Fruit fly (Drosophila melanogaster) whole organism, embryonic: Measurements from ENCODE around the gene MSBP.

Source experiments
- Atf3 ChIP-seq: fragments of 200-800 bp; sonication (Bioruptor generic); optimal IDR thresholded peaks from 3 replicates; lab custom pipeline; 2016; ENCODE audit warnings: missing biosample characterization, missing genetic modification characterization
- BEAF-32 ChIP-seq: fragments of 200-800 bp; sonication (Bioruptor generic); optimal IDR thresholded peaks from 3 replicates; lab custom pipeline; 2017; ENCODE audit warnings: missing biosample characterization, missing genetic modification characterization, mild to moderate bottlenecking, moderate library complexity, missing genetic modification reagents
- CG10431 ChIP-seq: fragments of 200-800 bp; sonication (Bioruptor generic); optimal IDR thresholded peaks from 3 replicates; lab custom pipeline; 2018; ENCODE audit warnings: missing biosample characterization, mild to moderate bottlenecking, missing genetic modification characterization
- CG10543 ChIP-seq: fragments of 200-800 bp; sonication (Bioruptor generic); optimal IDR thresholded peaks from 3 replicates; lab custom pipeline; 2017; ENCODE audit warnings: missing biosample characterization, mild to moderate bottlenecking, missing genetic modification characterization, moderate library complexity
- CG10979 ChIP-seq: fragments of 200-800 bp; sonication (Bioruptor generic); optimal IDR thresholded peaks from 2 replicates; lab custom pipeline; 2018; ENCODE audit warnings: missing biosample characterization, mild to moderate bottlenecking, missing genetic modification characterization, moderate library complexity
- CG11560 ChIP-seq: fragments of 200-800 bp; sonication (Bioruptor generic); IDR thresholded peaks from 3 replicates; pipeline ENCODE4 v1.3.6; 2022; ENCODE audit warnings: missing biosample characterization, missing genetic modification characterization
- CG12744 ChIP-seq: fragments of 200-800 bp; sonication (Bioruptor generic); optimal IDR thresholded peaks from 2 replicates; lab custom pipeline; 2016; ENCODE audit warnings: missing biosample characterization, missing genetic modification characterization
- CG13296 ChIP-seq: fragments of 200-800 bp; sonication (Bioruptor generic); optimal IDR thresholded peaks from 3 replicates; lab custom pipeline; 2018; ENCODE audit warnings: missing biosample characterization, mild to moderate bottlenecking, missing genetic modification characterization
- CG13424 ChIP-seq: fragments of 200-800 bp; sonication (Bioruptor generic); optimal IDR thresholded peaks from 2 replicates; lab custom pipeline; 2019; ENCODE audit warnings: missing biosample characterization, mild to moderate bottlenecking, missing genetic modification characterization, moderate library complexity
- CG14441 ChIP-seq: fragments of 200-800 bp; sonication (Bioruptor generic); IDR thresholded peaks from 2 replicates; pipeline ENCODE4 v1.3.6; 2022; ENCODE audit warnings: missing biosample characterization, missing genetic modification characterization
- CG15269 ChIP-seq: fragments of 200-800 bp; sonication (Bioruptor generic); optimal IDR thresholded peaks from 2 replicates; lab custom pipeline; 2018; ENCODE audit warnings: missing biosample characterization, mild to moderate bottlenecking, missing genetic modification characterization, moderate library complexity
- CG15601 ChIP-seq: fragments of 200-800 bp; sonication (Bioruptor generic); optimal IDR thresholded peaks from 3 replicates; lab custom pipeline; 2019; ENCODE audit warnings: missing biosample characterization, mild to moderate bottlenecking, missing genetic modification characterization, moderate library complexity
- CG17186 ChIP-seq: fragments of 200-800 bp; sonication (Bioruptor generic); optimal IDR thresholded peaks from 3 replicates; lab custom pipeline; 2017; ENCODE audit warnings: missing biosample characterization, missing genetic modification reagents, missing genetic modification characterization
- CG17361 ChIP-seq: fragments of 200-800 bp; sonication (Bioruptor generic); IDR thresholded peaks from 3 replicates; pipeline ENCODE4 v1.3.6; 2022; ENCODE audit warnings: missing biosample characterization, missing genetic modification characterization
- CG2678 ChIP-seq: fragments of 200-800 bp; sonication (Bioruptor generic); optimal IDR thresholded peaks from 3 replicates; lab custom pipeline; 2019; ENCODE audit warnings: missing biosample characterization, mild to moderate bottlenecking, missing genetic modification characterization, moderate library complexity
- CG33213 ChIP-seq: fragments of 200-800 bp; sonication (Bioruptor generic); optimal IDR thresholded peaks from 3 replicates; lab custom pipeline; 2016; ENCODE audit warnings: missing biosample characterization, missing genetic modification characterization
- CG5953 ChIP-seq: fragments of 200-800 bp; sonication (Bioruptor generic); IDR thresholded peaks from 2 replicates; pipeline ENCODE4 v1.3.6; 2022; ENCODE audit warnings: missing biosample characterization, missing genetic modification characterization
- CG6791 ChIP-seq: fragments of 200-800 bp; sonication (Bioruptor generic); IDR thresholded peaks from 3 replicates; pipeline ENCODE4 v1.3.6; 2022; ENCODE audit warnings: missing biosample characterization, missing genetic modification characterization; ENCODE audit not compliant: partially characterized antibody
- Dp ChIP-seq: fragments of 200-800 bp; sonication (Bioruptor generic); optimal IDR thresholded peaks from 2 replicates; lab custom pipeline; 2018; ENCODE audit warnings: missing biosample characterization, mild to moderate bottlenecking, missing genetic modification characterization, moderate library complexity
- Ets97D ChIP-seq: fragments of 200-800 bp; sonication (Bioruptor generic); optimal IDR thresholded peaks from 3 replicates; lab custom pipeline; 2016; ENCODE audit warnings: missing biosample characterization, missing genetic modification characterization
- Lhr ChIP-seq: fragments of 200-800 bp; sonication (Bioruptor generic); optimal IDR thresholded peaks from 3 replicates; lab custom pipeline; 2017; ENCODE audit warnings: mild to moderate bottlenecking, missing biosample characterization, missing genetic modification reagents, missing genetic modification characterization
- MBD-R2 ChIP-seq: fragments of 200-800 bp; sonication (Bioruptor generic); IDR thresholded peaks from 2 replicates; pipeline ENCODE4 v1.3.6; 2022; ENCODE audit warnings: missing biosample characterization, missing genetic modification characterization
- Med ChIP-seq: fragments of 200-800 bp; sonication (Bioruptor generic); peaks from one replicate; lab custom pipeline; 2016; ENCODE audit warnings: missing biosample characterization, missing genetic modification characterization, mild to moderate bottlenecking, inconsistent platforms, moderate library complexity
- Nf-YA ChIP-seq: fragments of 200-800 bp; sonication (Bioruptor generic); IDR thresholded peaks from 2 replicates; pipeline ENCODE4 v1.3.6; 2022; ENCODE audit warnings: missing biosample characterization, missing genetic modification characterization
- Stat92E ChIP-seq, 3 experiments: fragments of >200 bp in 2 of 3; fragments of 200-800 bp in 1 of 3; sonication (Bioruptor generic) in 1 of 3; optimal IDR thresholded peaks; 2 replicates each; lab custom pipeline; 2017 to 2019; ENCODE audit warnings: missing biosample characterization in 3 of 3, missing genetic modification characterization in 3 of 3, mild to moderate bottlenecking in 1 of 3, moderate library complexity in 1 of 3
- Trl ChIP-seq, 3 experiments: fragments of >200 bp in 2 of 3; fragments of 200-800 bp in 1 of 3; sonication (Bioruptor generic) in 1 of 3; optimal IDR thresholded peaks; 2 replicates in 1 of 3; 3 replicates in 2 of 3; lab custom pipeline; 2016 to 2017; ENCODE audit warnings: missing biosample characterization in 1 of 3, missing genetic modification characterization in 1 of 3
- al ChIP-seq: fragments of 200-800 bp; sonication (Bioruptor generic); IDR thresholded peaks from 2 replicates; pipeline ENCODE4 v1.3.6; 2022; ENCODE audit warnings: missing biosample characterization, missing genetic modification characterization
- bbx ChIP-seq: fragments of 200-800 bp; sonication (Bioruptor generic); IDR thresholded peaks from 2 replicates; pipeline ENCODE4 v1.3.6; 2022; ENCODE audit warnings: missing biosample characterization, missing genetic modification characterization; ENCODE audit not compliant: partially characterized antibody
- chif ChIP-seq, 2 experiments: fragments of 200-800 bp; sonication (Bioruptor generic); optimal IDR thresholded peaks; 3 replicates each; lab custom pipeline; 2016; ENCODE audit warnings: missing biosample characterization in 2 of 2, missing genetic modification characterization in 2 of 2
- ci ChIP-seq: fragments of 200-800 bp; sonication (Bioruptor generic); IDR thresholded peaks from 3 replicates; pipeline ENCODE4 v1.3.6; 2022; ENCODE audit warnings: missing biosample characterization, missing genetic modification characterization
- dimm ChIP-seq: fragments of 200-800 bp; sonication (Bioruptor generic); IDR thresholded peaks from 2 replicates; pipeline ENCODE4 v1.3.6; 2022; ENCODE audit warnings: missing biosample characterization, missing genetic modification characterization
- grn ChIP-seq: fragments of 200-800 bp; sonication (Bioruptor generic); optimal IDR thresholded peaks from 3 replicates; lab custom pipeline; 2017; ENCODE audit warnings: missing biosample characterization, missing genetic modification characterization
- gsb-n ChIP-seq: fragments of 200-800 bp; sonication (Bioruptor generic); optimal IDR thresholded peaks from 3 replicates; lab custom pipeline; 2018; ENCODE audit warnings: missing biosample characterization, mild to moderate bottlenecking, missing genetic modification characterization
- ind ChIP-seq: fragments of 200-800 bp; sonication (Bioruptor generic); optimal IDR thresholded peaks from 3 replicates; lab custom pipeline; 2016; ENCODE audit warnings: missing biosample characterization, missing genetic modification characterization
- jumu ChIP-seq: fragments of 200-800 bp; sonication (Bioruptor generic); optimal IDR thresholded peaks from 3 replicates; lab custom pipeline; 2016; ENCODE audit warnings: missing biosample characterization, missing genetic modification characterization
- knrl ChIP-seq: fragments of 200-800 bp; sonication (Bioruptor generic); IDR thresholded peaks from 3 replicates; pipeline ENCODE4 v1.3.6; 2022; ENCODE audit warnings: missing biosample characterization, missing genetic modification characterization; ENCODE audit not compliant: partially characterized antibody
- lab ChIP-seq: fragments of 200-800 bp; sonication (Bioruptor generic); optimal IDR thresholded peaks from 3 replicates; lab custom pipeline; 2017; ENCODE audit warnings: missing biosample characterization, missing genetic modification characterization, mild to moderate bottlenecking, moderate library complexity, missing genetic modification reagents
- mirr ChIP-seq: fragments of 200-800 bp; sonication (Bioruptor generic); optimal IDR thresholded peaks from 3 replicates; lab custom pipeline; 2018; ENCODE audit warnings: missing biosample characterization, mild to moderate bottlenecking, missing genetic modification characterization
- nerfin-2 ChIP-seq: fragments of 200-800 bp; sonication (Bioruptor generic); IDR thresholded peaks from 2 replicates; pipeline ENCODE4 v1.3.6; 2022; ENCODE audit warnings: missing biosample characterization, missing genetic modification characterization; ENCODE audit not compliant: partially characterized antibody
- nmo ChIP-seq: fragments of 200-800 bp; sonication (Bioruptor generic); optimal IDR thresholded peaks from 2 replicates; lab custom pipeline; 2018; ENCODE audit warnings: missing biosample characterization, mild to moderate bottlenecking, missing genetic modification characterization, moderate library complexity
- p53 ChIP-seq: fragments of 200-800 bp; sonication (Bioruptor generic); optimal IDR thresholded peaks from 2 replicates; lab custom pipeline; 2016; ENCODE audit warnings: missing biosample characterization, missing genetic modification characterization
- pfk ChIP-seq: fragments of 200-800 bp; sonication (Bioruptor generic); optimal IDR thresholded peaks from 2 replicates; lab custom pipeline; 2018; ENCODE audit warnings: missing biosample characterization, mild to moderate bottlenecking, missing genetic modification characterization, moderate library complexity
- pnt ChIP-seq: fragments of 200-800 bp; sonication (Bioruptor generic); optimal IDR thresholded peaks from 3 replicates; lab custom pipeline; 2016; ENCODE audit warnings: missing biosample characterization, missing genetic modification characterization
- sqz ChIP-seq: fragments of 200-800 bp; sonication (Bioruptor generic); optimal IDR thresholded peaks from 3 replicates; lab custom pipeline; 2018; ENCODE audit warnings: missing biosample characterization, mild to moderate bottlenecking, missing genetic modification characterization
- ssp ChIP-seq: fragments of 200-800 bp; sonication (Bioruptor generic); IDR thresholded peaks from 2 replicates; pipeline ENCODE4 v1.3.6; 2022; ENCODE audit warnings: missing biosample characterization, missing genetic modification characterization
- stc ChIP-seq: fragments of 200-800 bp; sonication (Bioruptor generic); IDR thresholded peaks from 2 replicates; pipeline ENCODE4 v1.3.6; 2022; ENCODE audit warnings: missing biosample characterization, missing genetic modification characterization
- trem ChIP-seq: fragments of 200-800 bp; optimal IDR thresholded peaks from 3 replicates; lab custom pipeline; 2019; ENCODE audit warnings: missing biosample characterization, mild to moderate bottlenecking, missing genetic modification characterization, moderate library complexity
- vnd ChIP-seq: fragments of 200-800 bp; sonication (Bioruptor generic); IDR thresholded peaks from 3 replicates; pipeline ENCODE4 v1.3.6; 2022; ENCODE audit warnings: missing biosample characterization, missing genetic modification characterization; ENCODE audit not compliant: partially characterized antibody

The MSBP gene

DNA sequence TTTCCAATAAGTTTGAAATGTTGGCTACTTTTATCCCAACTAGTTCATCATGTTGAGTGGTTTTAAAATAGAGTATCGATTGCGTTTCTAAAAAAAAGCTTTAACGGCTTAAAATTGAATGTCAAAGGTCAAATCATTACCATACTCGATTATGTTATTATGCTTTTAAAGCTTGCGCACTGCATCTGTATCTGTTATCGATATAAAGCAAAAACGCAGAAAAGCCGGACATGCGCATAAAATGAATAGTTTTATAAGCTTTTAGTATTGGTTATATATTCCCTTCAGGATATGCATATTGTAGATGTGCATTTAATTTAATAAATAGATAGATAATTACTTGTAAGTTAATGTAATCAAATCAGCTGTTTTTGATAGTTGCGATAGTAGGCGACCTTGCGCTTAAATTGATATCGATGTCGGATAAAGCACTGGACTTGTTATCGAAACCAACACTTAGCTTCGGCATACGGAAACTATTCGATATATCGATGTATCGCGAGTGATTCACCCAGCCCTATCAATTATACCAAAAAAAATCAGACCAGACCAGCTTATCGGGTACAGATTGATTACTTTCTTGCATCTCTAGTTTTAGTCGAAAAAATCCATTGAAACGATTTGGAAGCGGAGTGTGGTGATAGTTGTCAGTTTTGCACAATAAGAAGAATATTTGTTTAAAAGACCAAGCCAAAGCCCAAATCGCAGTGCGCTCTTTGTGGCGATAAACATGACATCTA, 1.9 kb upstream of the MSBP start, which contains the start of gene shi (continued):
- peak; percentile 23 for TF ChIP-seq CG13296
- peak; percentile 59 for TF ChIP-seq mirr
- no peak for TF ChIP-seq CG2678 (tag; lab: Kevin White, UChicago)
- TF ChIP-seq vnd (GFP tag; lab: Robert Waterston, UW), result peak; percentile 99
- peak; percentile 95 for TF ChIP-seq CG11560 (tag; lab: Robert Waterston, UW)
- 0 out of 2 replicates have a peak, but pooled peaks have one; percentile 18 for TF ChIP-seq Nf-YA (GFP tag; lab: Robert Waterston, UW)
- TF ChIP-seq BEAF-32 (GFP tag; lab: Kevin White, UChicago), result peak; percentile 98
- TF ChIP-seq pnt, result no peak
- peak; percentile 10 for TF ChIP-seq CG10543 (GFP tag; lab: Kevin White, UChicago)
- no peak for TF ChIP-seq CG5953 (GFP tag; lab: Robert Waterston, UW)
- peak; percentile 62 for TF ChIP-seq nmo (GFP tag; lab: Kevin White, UChicago)
- TF ChIP-seq CG15269 (tag; lab: Kevin White, UChicago), result no peak
- TF ChIP-seq trem (tag; lab: Kevin White, UChicago), result peak; percentile 65
- peak; percentile 89 for TF ChIP-seq CG15601
- TF ChIP-seq lab, result peak; percentile 15
- TF ChIP-seq Dp (GFP tag; lab: Kevin White, UChicago), result peak; percentile 53
- TF ChIP-seq stc (GFP tag; lab: Robert Waterston, UW), result no peak
- peak; percentile 12 for TF ChIP-seq CG13424
- TF ChIP-seq MBD-R2, result peak; percentile 47
- peak; percentile 0 for TF ChIP-seq jumu (GFP tag; lab: Kevin White, UChicago)
- no peak for TF ChIP-seq dimm (GFP tag; lab: Robert Waterston, UW)
- TF ChIP-seq ssp (GFP tag; lab: Robert Waterston, UW), result peak; percentile 51
- TF ChIP-seq CG10431 (GFP tag; lab: Kevin White, UChicago), result peak; percentile 28
- peak; percentile 15 for TF ChIP-seq gsb-n (tag; lab: Kevin White, UChicago)
- TF ChIP-seq Trl (optimal IDR thresholded peaks at IDR 0.05; lab: Kevin White, UChicago), result no peak
- TF ChIP-seq Trl (GFP tag; optimal IDR thresholded peaks at IDR 0.05; lab: Kevin White, UChicago), result no peak
- TF ChIP-seq pfk (GFP tag; lab: Kevin White, UChicago), result peak; percentile 67
- TF ChIP-seq CG12744 (GFP tag; lab: Kevin White, UChicago), result no peak
- peak; percentile 89 for TF ChIP-seq Med (GFP tag; lab: Kevin White, UChicago)
- TF ChIP-seq CG10979 (tag; lab: Kevin White, UChicago), result peak; percentile 1
- peak; percentile 99 for TF ChIP-seq CG6791
- peak; percentile 52 for TF ChIP-seq grn (GFP tag; lab: Kevin White, UChicago)
- TF ChIP-seq CG17186, result peak; percentile 80
- TF ChIP-seq sqz, result peak; percentile 50
- peak; percentile 97 for TF ChIP-seq knrl
- no peak for TF ChIP-seq Stat92E (GFP tag; optimal IDR thresholded peaks at IDR 0.05; lab: Kevin White, UChicago)
- TF ChIP-seq p53 (GFP tag; lab: Kevin White, UChicago), result no peak
- peak; percentile 36 for TF ChIP-seq CG33213 (GFP tag; lab: Kevin White, UChicago)
- TF ChIP-seq Ets97D (GFP tag; lab: Kevin White, UChicago), result peak; percentile 69
- TF ChIP-seq Atf3 (GFP tag; lab: Kevin White, UChicago), result no peak
- peak; percentile 99 for TF ChIP-seq nerfin-2 (GFP tag; lab: Robert Waterston, UW)
- no peak for TF ChIP-seq CG14441
- TF ChIP-seq ind (GFP tag; lab: Kevin White, UChicago), result no peak
- peak; percentile 58; the same call in 2 of the 3 replicates for TF ChIP-seq ci (GFP tag; lab: Robert Waterston, UW)
- 0 out of 2 replicates have a peak, but pooled peaks have one; percentile 20 for TF ChIP-seq al (GFP tag; lab: Robert Waterston, UW)
- TF ChIP-seq CG17361 (GFP tag; lab: Robert Waterston, UW), result peak; percentile 26; the same call in 1 of the 3 replicates
- TF ChIP-seq Lhr, result peak; percentile 46
- no peak for TF ChIP-seq chif (GFP tag; optimal IDR thresholded peaks at IDR 0.05; lab: Kevin White, UChicago)
- TF ChIP-seq bbx (GFP tag; lab: Robert Waterston, UW), result peak; percentile 99
